Worm (Caenorhabditis elegans) whole organism, young adult: ENCODE measurements around the gene erfa-3.

ENCODE experiments used
- B0035.1 ChIP-seq: sonication (generic microtip); optimal IDR thresholded peaks from 2 replicates; lab custom pipeline; 2016; ENCODE audit warnings: missing genetic modification characterization, mild to moderate bottlenecking, missing compliant biosample characterization, missing genotype, missing genetic modification reagents
- B0336.3 ChIP-seq: fragments of 200-800 bp; sonication (Bioruptor generic); IDR thresholded peaks from 2 replicates; pipeline ENCODE4 v1.3.6; 2022; ENCODE audit warnings: missing genetic modification characterization, missing compliant biosample characterization
- F37B4.10 ChIP-seq: fragments of 200-800 bp; sonication (Bioruptor generic); IDR thresholded peaks from 2 replicates; pipeline ENCODE4 v1.3.6; 2022; ENCODE audit warnings: missing genetic modification characterization, missing compliant biosample characterization
- F39B2.1 ChIP-seq: fragments of 200-800 bp; sonication (Bioruptor generic); IDR thresholded peaks from 2 replicates; pipeline ENCODE4 v1.3.6; 2022; ENCODE audit warnings: missing genetic modification reagents, missing genetic modification characterization, missing compliant biosample characterization
- F57A8.1 ChIP-seq: fragments of 200-800 bp; sonication (Bioruptor generic); optimal IDR thresholded peaks from 2 replicates; lab custom pipeline; 2018; ENCODE audit warnings: mild to moderate bottlenecking, missing genetic modification characterization, moderate library complexity, missing compliant biosample characterization
- F57C9.4 ChIP-seq: sonication (generic microtip); optimal IDR thresholded peaks from 2 replicates; lab custom pipeline; 2017; ENCODE audit warnings: mild to moderate bottlenecking, missing genetic modification characterization, missing compliant biosample characterization
- K11D2.4 ChIP-seq: fragments of 200-800 bp; sonication (Bioruptor generic); IDR thresholded peaks from 2 replicates; pipeline ENCODE4 v1.3.6; 2022; ENCODE audit warnings: missing genetic modification reagents, missing genetic modification characterization, missing compliant biosample characterization
- K12H6.12 ChIP-seq: fragments of 200-800 bp; sonication (Bioruptor generic); optimal IDR thresholded peaks from 2 replicates; lab custom pipeline; 2018; ENCODE audit warnings: mild to moderate bottlenecking, missing genetic modification characterization, missing compliant biosample characterization
- Y67H2A.10 ChIP-seq: fragments of 200-800 bp; sonication (Bioruptor generic); conservative IDR thresholded peaks from 2 replicates; pipeline ENCODE4 v1.3.6; 2022; ENCODE audit warnings: missing genetic modification reagents, missing genetic modification characterization, missing compliant biosample characterization
- akir-1 ChIP-seq: fragments of 200-800 bp; sonication (Bioruptor generic); optimal IDR thresholded peaks from 2 replicates; lab custom pipeline; 2018; ENCODE audit warnings: mild to moderate bottlenecking, missing genetic modification characterization, moderate library complexity, missing compliant biosample characterization
- aptf-3 ChIP-seq: fragments of 200-800 bp; sonication (Bioruptor generic); IDR thresholded peaks from 2 replicates; pipeline ENCODE4 v1.3.6; 2022; ENCODE audit warnings: missing genetic modification characterization, missing compliant biosample characterization
- attf-5 ChIP-seq: fragments of 200-800 bp; sonication (Bioruptor generic); optimal IDR thresholded peaks from 2 replicates; lab custom pipeline; 2018; ENCODE audit warnings: mild to moderate bottlenecking, missing genetic modification characterization, missing compliant biosample characterization
- ccch-3 ChIP-seq: fragments of 200-800 bp; sonication (Bioruptor generic); optimal IDR thresholded peaks from 2 replicates; lab custom pipeline; 2018; ENCODE audit warnings: mild to moderate bottlenecking, missing genetic modification characterization, missing compliant biosample characterization
- cebp-1 ChIP-seq, 2 experiments: fragments of 200-800 bp in 1 of 2; sonication (Bioruptor generic) in 1 of 2; sonication (generic microtip) in 1 of 2; IDR thresholded peaks in 1 of 2; optimal IDR thresholded peaks in 1 of 2; 2 replicates each; pipeline versions ENCODE4 v1.3.6 to Lab custom; 2017 to 2022; ENCODE audit warnings: missing compliant biosample characterization in 2 of 2, missing genetic modification characterization in 2 of 2, mild to moderate bottlenecking in 1 of 2, missing genetic modification reagents in 1 of 2, moderate library complexity in 1 of 2
- ceh-27 ChIP-seq: fragments of 200-800 bp; sonication (Bioruptor generic); optimal IDR thresholded peaks from 2 replicates; lab custom pipeline; 2018; ENCODE audit warnings: mild to moderate bottlenecking, missing genetic modification characterization, moderate library complexity, missing compliant biosample characterization
- ceh-58 ChIP-seq: fragments of 200-800 bp; sonication (Bioruptor generic); IDR thresholded peaks from 2 replicates; pipeline ENCODE4 v1.3.6; 2022; ENCODE audit warnings: missing genetic modification characterization, missing compliant biosample characterization
- ceh-79 ChIP-seq: sonication (generic microtip); optimal IDR thresholded peaks from 2 replicates; lab custom pipeline; 2017; ENCODE audit warnings: mild to moderate bottlenecking, missing genetic modification characterization, missing compliant biosample characterization
- ceh-91 ChIP-seq: fragments of 200-800 bp; sonication (Bioruptor generic); IDR thresholded peaks from 2 replicates; pipeline ENCODE4 v1.3.6; 2022; ENCODE audit warnings: missing genetic modification reagents, missing genetic modification characterization, missing compliant biosample characterization
- chd-7 ChIP-seq: sonication (generic microtip); optimal IDR thresholded peaks from 2 replicates; lab custom pipeline; 2016; ENCODE audit warnings: mild to moderate bottlenecking, missing genetic modification characterization, moderate library complexity, missing compliant biosample characterization
- die-1 ChIP-seq: sonication (generic microtip); optimal IDR thresholded peaks from 2 replicates; lab custom pipeline; 2016; ENCODE audit warnings: missing genotype, mild to moderate bottlenecking, missing genetic modification characterization, missing compliant biosample characterization
- dpl-1 ChIP-seq: fragments of 150-350 bp; optimal IDR thresholded peaks from 2 replicates; lab custom pipeline; 2014; ENCODE audit warnings: missing biosample characterization, missing genetic modification reagents, missing genetic modification characterization
- efl-1 ChIP-seq: fragments of 150-350 bp; optimal IDR thresholded peaks from 2 replicates; lab custom pipeline; 2014; ENCODE audit warnings: missing biosample characterization, missing genetic modification reagents, missing genetic modification characterization
- ets-4 ChIP-seq: fragments of 200-800 bp; sonication (Bioruptor generic); optimal IDR thresholded peaks from 2 replicates; lab custom pipeline; 2018; ENCODE audit warnings: mild to moderate bottlenecking, missing genetic modification characterization, missing compliant biosample characterization
- gei-17 ChIP-seq: fragments of 200-800 bp; sonication (Bioruptor generic); optimal IDR thresholded peaks from 2 replicates; lab custom pipeline; 2018; ENCODE audit warnings: mild to moderate bottlenecking, missing genetic modification characterization, missing compliant biosample characterization
- hlh-12 ChIP-seq: sonication (generic microtip); optimal IDR thresholded peaks from 2 replicates; lab custom pipeline; 2016; ENCODE audit warnings: missing genetic modification characterization, missing compliant biosample characterization
- hrde-1 ChIP-seq: sonication (generic microtip); optimal IDR thresholded peaks from 2 replicates; lab custom pipeline; 2016; ENCODE audit warnings: missing genetic modification characterization, mild to moderate bottlenecking, missing compliant biosample characterization, moderate library complexity, missing genotype, missing genetic modification reagents, borderline replicate concordance
- hsf-1 ChIP-seq: fragments of 200-800 bp; sonication (Bioruptor generic); IDR thresholded peaks from 2 replicates; pipeline ENCODE4 v1.3.6; 2022; ENCODE audit warnings: missing genetic modification reagents, missing genetic modification characterization, missing compliant biosample characterization
- lag-1 ChIP-seq: fragments of 200-800 bp; sonication (Bioruptor generic); IDR thresholded peaks from 2 replicates; pipeline ENCODE4 v1.3.6; 2022; ENCODE audit warnings: missing genetic modification reagents, missing genetic modification characterization, missing compliant biosample characterization
- let-526 ChIP-seq: fragments of 200-800 bp; sonication (Bioruptor generic); IDR thresholded peaks from 2 replicates; pipeline ENCODE4 v1.3.6; 2022; ENCODE audit warnings: missing genetic modification reagents, missing genetic modification characterization, missing compliant biosample characterization
- let-607 ChIP-seq, 2 experiments: fragments of 200-800 bp in 1 of 2; sonication (Bioruptor generic) in 1 of 2; sonication (generic microtip) in 1 of 2; optimal IDR thresholded peaks; 2 replicates each; lab custom pipeline; 2016 to 2018; ENCODE audit warnings: mild to moderate bottlenecking in 2 of 2, missing compliant biosample characterization in 2 of 2, missing genetic modification characterization in 2 of 2, moderate library complexity in 2 of 2, missing genotype in 1 of 2
- lin-26 ChIP-seq: fragments of 200-800 bp; sonication (Bioruptor generic); IDR thresholded peaks from 2 replicates; pipeline ENCODE4 v1.3.6; 2022; ENCODE audit warnings: missing genetic modification reagents, missing genetic modification characterization, missing compliant biosample characterization
- lin-35 ChIP-seq, 3 experiments: fragments of 150-350 bp in 2 of 3; sonication (generic microtip) in 1 of 3; optimal IDR thresholded peaks; 2 replicates each; lab custom pipeline; 2014 to 2018; ENCODE audit warnings: missing biosample characterization in 3 of 3, missing genetic modification characterization in 3 of 3, missing genetic modification reagents in 3 of 3
- madf-6 ChIP-seq: fragments of 200-800 bp; sonication (Bioruptor generic); IDR thresholded peaks from 2 replicates; pipeline ENCODE4 v1.3.6; 2022; ENCODE audit warnings: missing genetic modification reagents, missing genetic modification characterization, missing compliant biosample characterization
- mcd-1 ChIP-seq: fragments of 200-800 bp; sonication (Bioruptor generic); IDR thresholded peaks from 2 replicates; pipeline ENCODE4 v1.3.6; 2022; ENCODE audit warnings: missing genetic modification reagents, missing genetic modification characterization, missing compliant biosample characterization
- mxl-1 ChIP-seq: sonication (generic microtip); optimal IDR thresholded peaks from 2 replicates; lab custom pipeline; 2016; ENCODE audit warnings: missing genetic modification characterization, missing compliant biosample characterization
- nhr-80 ChIP-seq: sonication (generic microtip); optimal IDR thresholded peaks from 2 replicates; lab custom pipeline; 2016; ENCODE audit warnings: missing genetic modification characterization, missing compliant biosample characterization
- rec-8 ChIP-seq, 2 experiments: sonication (generic microtip); optimal IDR thresholded peaks; 2 replicates each; lab custom pipeline; 2016; ENCODE audit warnings: mild to moderate bottlenecking in 2 of 2, missing genetic modification characterization in 2 of 2, missing genetic modification reagents in 2 of 2, missing genotype in 2 of 2, missing biosample characterization in 1 of 2, missing compliant biosample characterization in 1 of 2, moderate library complexity in 1 of 2
- repo-1 ChIP-seq: sonication (generic microtip); optimal IDR thresholded peaks from 2 replicates; lab custom pipeline; 2017; ENCODE audit warnings: mild to moderate bottlenecking, missing genetic modification characterization, missing compliant biosample characterization
- rpc-1 ChIP-seq, 2 experiments: fragments of 150-350 bp in 1 of 2; sonication (generic microtip) in 1 of 2; optimal IDR thresholded peaks; 2 replicates each; lab custom pipeline; 2014 to 2018; ENCODE audit warnings: missing biosample characterization in 1 of 2, missing genetic modification characterization in 1 of 2, missing genetic modification reagents in 1 of 2, missing genotype in 1 of 2
- snpc-1.1 ChIP-seq: sonication (generic microtip); optimal IDR thresholded peaks from 2 replicates; lab custom pipeline; 2017; ENCODE audit warnings: missing genetic modification characterization, mild to moderate bottlenecking, missing compliant biosample characterization, antibody characterized with exemption, moderate library complexity, missing genotype, missing genetic modification reagents; ENCODE audit not compliant: insufficient read depth
- snpc-4 ChIP-seq, 5 experiments: fragments of 150-350 bp in 1 of 5; sonication (generic microtip) in 4 of 5; optimal IDR thresholded peaks; 2 replicates each; lab custom pipeline; 2014 to 2018; ENCODE audit warnings: missing genetic modification characterization in 5 of 5, missing biosample characterization in 3 of 5, antibody characterized with exemption in 2 of 5, mild to moderate bottlenecking in 2 of 5, missing compliant biosample characterization in 2 of 5, missing genotype in 2 of 5, moderate library complexity in 2 of 5, missing genetic modification reagents in 1 of 5
- unc-62 ChIP-seq: fragments of 150-350 bp; optimal IDR thresholded peaks from 2 replicates; lab custom pipeline; 2014; ENCODE audit warnings: missing biosample characterization, missing genetic modification reagents, missing genetic modification characterization
- zim-3 ChIP-seq: sonication (generic microtip); optimal IDR thresholded peaks from 2 replicates; lab custom pipeline; 2017; ENCODE audit warnings: mild to moderate bottlenecking, missing genetic modification characterization, moderate library complexity, missing compliant biosample characterization
- ztf-26 ChIP-seq: sonication (generic microtip); optimal IDR thresholded peaks from 2 replicates; lab custom pipeline; 2017; ENCODE audit warnings: missing genetic modification characterization, missing compliant biosample characterization
- ztf-28 ChIP-seq: fragments of 200-800 bp; sonication (Bioruptor generic); IDR thresholded peaks from 2 replicates; pipeline ENCODE4 v1.3.6; 2022; ENCODE audit warnings: missing genetic modification reagents, missing genetic modification characterization, missing compliant biosample characterization
- ztf-3 ChIP-seq: fragments of 200-800 bp; sonication (Bioruptor generic); optimal IDR thresholded peaks from 2 replicates; lab custom pipeline; 2018; ENCODE audit warnings: mild to moderate bottlenecking, missing genetic modification characterization, missing compliant biosample characterization

erfa-3 gene

ce11 chrV:11076403-11076802, 36.5 kb downstream of the erfa-3 start (continued):
- TF ChIP-seq cebp-1 (GFP tag; IDR thresholded peaks at IDR 0.05; lab: Robert Waterston, UW) (no peak), cebp-1 (tag; optimal IDR thresholded peaks at IDR 0.05; lab: Kevin White, UChicago) (peak; percentile 40), snpc-4 (GFP tag; optimal IDR thresholded peaks at IDR 0.05; lab: Kevin White, UChicago) (peak; percentile 28), snpc-4 (tag; optimal IDR thresholded peaks at IDR 0.05; lab: Kevin White, UChicago) (peak in 3 of 4 experiments; percentile 50 to 52 (median 50)), dpl-1 (no peak), F39B2.1 (GFP tag; lab: Robert Waterston, UW) (peak; percentile 87), lag-1 (GFP tag; lab: Robert Waterston, UW) (no peak), B0035.1 (peak; percentile 24), ets-4 (GFP tag; lab: Kevin White, UChicago) (no peak), K12H6.12 (tag; lab: Kevin White, UChicago) (no peak), F57C9.4 (tag; lab: Kevin White, UChicago) (no peak), nhr-80 (tag; lab: Kevin White, UChicago) (peak; percentile 20), ceh-58 (GFP tag; lab: Robert Waterston, UW) (0 out of 2 replicates have a peak, but pooled peaks have one; percentile 70), ceh-27 (GFP tag; lab: Kevin White, UChicago) (peak; percentile 68), let-526 (GFP tag; lab: Robert Waterston, UW) (0 out of 2 replicates have a peak, but pooled peaks have one; percentile 7), die-1 (tag; lab: Kevin White, UChicago) (peak; percentile 67), unc-62 (GFP tag; lab: Kevin White, UChicago) (no peak), akir-1 (no peak), Y67H2A.10 (GFP tag; lab: Robert Waterston, UW) (no peak), zim-3 (tag; lab: Kevin White, UChicago) (peak; percentile 47), lin-26 (peak; percentile 73; the same call in 1 of the 2 replicates), ztf-26 (tag; lab: Kevin White, UChicago) (no peak), hlh-12 (tag; lab: Kevin White, UChicago) (no peak), lin-35 (GFP tag; optimal IDR thresholded peaks at IDR 0.05; lab: Kevin White, UChicago) (peak in 1 of 3 experiments; percentile 81), F37B4.10 (GFP tag; lab: Robert Waterston, UW) (no peak), K11D2.4 (0 out of 2 replicates have a peak, but pooled peaks have one; percentile 20), gei-17 (GFP tag; lab: Kevin White, UChicago) (no peak), mcd-1 (GFP tag; lab: Robert Waterston, UW) (peak; percentile 55), madf-6 (GFP tag; lab: Robert Waterston, UW) (peak; percentile 86), B0336.3 (GFP tag; lab: Robert Waterston, UW) (peak; percentile 93), ztf-3 (GFP tag; lab: Kevin White, UChicago) (no peak), efl-1 (GFP tag; lab: Kevin White, UChicago) (no peak), F57A8.1 (no peak), hrde-1 (tag; lab: Kevin White, UChicago) (peak; percentile 85), ztf-28 (GFP tag; lab: Robert Waterston, UW) (no peak), ceh-91 (GFP tag; lab: Robert Waterston, UW) (peak; percentile 11; the same call in 1 of the 2 replicates), rpc-1 (optimal IDR thresholded peaks at IDR 0.05; lab: Kevin White, UChicago) (no peak), rpc-1 (tag; optimal IDR thresholded peaks at IDR 0.05; lab: Kevin White, UChicago) (no peak), chd-7 (tag; lab: Kevin White, UChicago) (peak; percentile 66), aptf-3 (peak; percentile 90), snpc-1.1 (no peak), mxl-1 (tag; lab: Kevin White, UChicago) (no peak), rec-8 (tag; optimal IDR thresholded peaks at IDR 0.05; lab: Kevin White, UChicago) (peak in 1 of 2 experiments; percentile 2), ceh-79 (tag; lab: Kevin White, UChicago) (no peak), repo-1 (tag; lab: Kevin White, UChicago) (peak; percentile 64), hsf-1 (GFP tag; lab: Robert Waterston, UW) (peak; percentile 86), let-607 (tag; optimal IDR thresholded peaks at IDR 0.05; lab: Kevin White, UChicago) (peak in 1 of 2 experiments; percentile 19), attf-5 (GFP tag; lab: Kevin White, UChicago) (no peak), ccch-3 (GFP tag; lab: Kevin White, UChicago) (no peak)
